Fruit fly (Drosophila melanogaster): ENCODE data around the gene Sry-delta.
A peak's percentile ranks its signal among the peaks of the same experiment; 100 is the strongest.

Gene Sry-delta

DNA sequence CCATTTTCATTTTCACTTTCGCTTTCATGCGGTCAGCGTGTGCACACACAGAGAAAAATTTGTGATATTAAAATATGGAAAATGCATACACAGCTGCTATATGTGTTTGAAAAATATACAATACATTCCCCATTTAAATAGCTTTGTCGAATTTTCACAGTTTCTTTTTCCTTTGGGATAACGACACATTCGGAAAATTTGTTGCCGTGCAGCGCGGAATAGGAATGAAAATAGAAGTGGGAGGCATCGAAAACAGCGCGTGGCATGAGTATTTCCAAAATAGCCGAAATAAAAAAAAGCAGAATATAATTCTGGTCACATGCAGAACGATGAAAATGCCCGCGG is 49.5 kb downstream of the Sry-delta start (continued):
- TF ChIP-seq gcm (GFP tag; optimal IDR thresholded peaks at IDR 0.05) (peak; percentile 61), HLHmδ (GFP tag; optimal IDR thresholded peaks at IDR 0.05) (no peak), Jarid2 (GFP tag; optimal IDR thresholded peaks at IDR 0.05) (peak; percentile 42), hkb (optimal IDR thresholded peaks at IDR 0.05) (no peak), hkb (GFP tag; IDR thresholded peaks at IDR 0.05) (peak; percentile 92), salm (tag; optimal IDR thresholded peaks at IDR 0.05) (peak; percentile 60), NC2α (GFP tag; optimal IDR thresholded peaks at IDR 0.05) (peak; percentile 55), CG10543 (GFP tag; optimal IDR thresholded peaks at IDR 0.05) (peak; percentile 56), zen2 (GFP tag; IDR thresholded peaks at IDR 0.05; ENCODE audit: partially characterized antibody) (no peak), Hand (GFP tag; optimal IDR thresholded peaks at IDR 0.05) (peak; percentile 70), CG10979 (tag; optimal IDR thresholded peaks at IDR 0.05) (peak; percentile 83), CG2116 (GFP tag; optimal IDR thresholded peaks at IDR 0.05) (peak; percentile 37), mld (GFP tag; IDR thresholded peaks at IDR 0.05; ENCODE audit: partially characterized antibody) (no peak), sens-2 (GFP tag; IDR thresholded peaks at IDR 0.05) (peak; percentile 78), crp (GFP tag; optimal IDR thresholded peaks at IDR 0.05) (peak in 1 of 2 experiments; percentile 44), Oli (tag; optimal IDR thresholded peaks at IDR 0.05) (peak; percentile 81), CG12391 (tag; optimal IDR thresholded peaks at IDR 0.05) (peak; percentile 86), Hr39 (optimal IDR thresholded peaks at IDR 0.05) (no peak), CG11093 (GFP tag; IDR thresholded peaks at IDR 0.05) (peak; percentile 77), Eip74EF (GFP tag; optimal IDR thresholded peaks at IDR 0.05) (peak in 1 of 2 experiments; percentile 59), CTCF (GFP tag; optimal IDR thresholded peaks at IDR 0.05) (peak; percentile 18), tx (GFP tag; optimal IDR thresholded peaks at IDR 0.05) (peak; percentile 83), sisA (GFP tag; IDR thresholded peaks at IDR 0.05) (peak; percentile 92), Ada2b (GFP tag; IDR thresholded peaks at IDR 0.05) (peak; percentile 85), ATbp (GFP tag; optimal IDR thresholded peaks at IDR 0.05) (peak; percentile 87), Hey (tag; optimal IDR thresholded peaks at IDR 0.05) (peak; percentile 56), chinmo (GFP tag; IDR thresholded peaks at IDR 0.05; ENCODE audit: partially characterized antibody) (0 out of 4 replicates have a peak, but pooled peaks have one; percentile 47), CG18011 (GFP tag; optimal IDR thresholded peaks at IDR 0.05) (peak; percentile 52), mirr (GFP tag; optimal IDR thresholded peaks at IDR 0.05) (peak; percentile 44), Sry-δ (GFP tag; optimal IDR thresholded peaks at IDR 0.05) (peak; percentile 49), CG1832 (GFP tag; optimal IDR thresholded peaks at IDR 0.05) (no peak), Adf1 (GFP tag; IDR thresholded peaks at IDR 0.05) (peak; percentile 67), Sin3A (optimal IDR thresholded peaks at IDR 0.05) (no peak), CG14860 (GFP tag; IDR thresholded peaks at IDR 0.05; ENCODE audit: partially characterized antibody) (no peak), Xbp1 (GFP tag; optimal IDR thresholded peaks at IDR 0.05) (peak; percentile 89), PHDP (tag; optimal IDR thresholded peaks at IDR 0.05) (peak; percentile 88), onecut (GFP tag; IDR thresholded peaks at IDR 0.05) (peak; percentile 71), tap (tag; optimal IDR thresholded peaks at IDR 0.05) (peak; percentile 84), wor (GFP tag; IDR thresholded peaks at IDR 0.05) (peak; percentile 80; the same call in 1 of the 2 replicates), grn (GFP tag; optimal IDR thresholded peaks at IDR 0.05) (peak; percentile 4), CG12744 (GFP tag; optimal IDR thresholded peaks at IDR 0.05) (peak; percentile 84), al (GFP tag; IDR thresholded peaks at IDR 0.05) (peak; percentile 90), HmgZ (tag; optimal IDR thresholded peaks at IDR 0.05) (peak; percentile 79), ap (GFP tag; IDR thresholded peaks at IDR 0.05) (peak; percentile 78), gce (GFP tag; IDR thresholded peaks at IDR 0.05) (peak; percentile 90), Optix (GFP tag; IDR thresholded peaks at IDR 0.05) (peak; percentile 83; the same call in 2 of the 3 replicates), CG3407 (GFP tag; optimal IDR thresholded peaks at IDR 0.05) (peak; percentile 71), ara (GFP tag; IDR thresholded peaks at IDR 0.05) (peak; percentile 85), fru (optimal IDR thresholded peaks at IDR 0.05) (no peak), CG15479 (GFP tag; optimal IDR thresholded peaks at IDR 0.05) (no peak), Trl (optimal IDR thresholded peaks at IDR 0.05) (no peak), Trl (GFP tag; optimal IDR thresholded peaks at IDR 0.05) (peak; percentile 86)
